Worm (Caenorhabditis elegans): ENCODE data around the gene igcm-3.

DNA sequence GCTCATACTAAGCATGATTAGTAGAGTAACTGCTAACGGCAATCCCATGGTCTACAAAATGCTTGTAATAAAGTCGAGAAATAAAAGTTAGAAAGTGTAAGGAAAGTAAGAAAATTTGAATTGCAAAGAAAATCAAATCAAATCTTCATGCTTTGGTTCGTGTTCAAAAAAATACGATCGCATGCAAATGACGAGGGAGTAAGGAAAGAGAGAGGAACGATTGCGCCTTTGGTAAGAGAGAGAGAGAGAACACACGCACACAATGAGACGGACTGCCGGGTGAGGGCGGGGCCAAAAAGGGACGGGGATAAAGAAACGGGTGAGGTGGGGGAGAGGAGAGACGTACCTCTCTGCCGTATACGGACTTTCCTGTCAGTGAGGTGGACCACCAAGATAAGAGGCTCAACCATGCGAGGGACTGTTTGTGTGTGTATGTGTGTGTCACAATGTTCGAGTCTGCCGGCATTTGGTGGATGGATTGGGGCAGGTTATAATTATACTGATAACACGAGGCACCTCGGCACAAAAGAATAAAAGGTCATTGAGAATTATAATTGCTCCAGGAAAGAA lies at the start of gene igcm-3:
- TF ChIP-seq T22C8.4 (GFP tag; IDR thresholded peaks at IDR 0.05) (no peak), flt-1 (GFP tag; IDR thresholded peaks at IDR 0.05) (peak; percentile 64), ref-1 (GFP tag; conservative IDR thresholded peaks at IDR 0.05) (no peak), ztf-23 (GFP tag; IDR thresholded peaks at IDR 0.05) (no peak)
